Worm (Caenorhabditis elegans) whole organism, L1 larva: ENCODE data around the gene nos-3.
A peak's percentile ranks its signal among the peaks of the same experiment; 100 is the strongest.

ENCODE experiments used
- C34B4.2 ChIP-seq: sonication (generic microtip); optimal IDR thresholded peaks from 2 replicates; lab custom pipeline; 2017; ENCODE audit warnings: mild to moderate bottlenecking, missing genetic modification characterization, missing compliant biosample characterization
- alr-1 ChIP-seq: fragments of 200-800 bp; sonication (Bioruptor generic); optimal IDR thresholded peaks from 2 replicates; lab custom pipeline; 2018; ENCODE audit warnings: borderline replicate concordance, mild to moderate bottlenecking, missing genetic modification characterization, missing compliant biosample characterization
- aly-2 ChIP-seq: fragments of 150-350 bp; optimal IDR thresholded peaks from 2 replicates; lab custom pipeline; 2014; ENCODE audit warnings: missing biosample characterization, missing genetic modification characterization
- ama-1 ChIP-seq: fragments of 150-350 bp; optimal IDR thresholded peaks from 2 replicates; lab custom pipeline; 2014
- blmp-1 ChIP-seq: fragments of 150-350 bp; optimal IDR thresholded peaks from 2 replicates; lab custom pipeline; 2014; ENCODE audit warnings: missing biosample characterization, missing genetic modification characterization
- ceh-63 ChIP-seq: fragments of 200-800 bp; sonication (Bioruptor generic); optimal IDR thresholded peaks from 2 replicates; lab custom pipeline; 2018; ENCODE audit warnings: mild to moderate bottlenecking, missing genetic modification characterization, missing compliant biosample characterization
- ceh-82 ChIP-seq, 3 experiments: fragments of 150-350 bp in 1 of 3; sonication (generic microtip) in 2 of 3; optimal IDR thresholded peaks; 2 replicates each; lab custom pipeline; 2014 to 2017; ENCODE audit warnings: missing biosample characterization in 3 of 3, missing genetic modification characterization in 3 of 3
- ceh-88 ChIP-seq: fragments of 200-800 bp; sonication (Bioruptor generic); IDR thresholded peaks from 2 replicates; pipeline ENCODE4 v1.3.6; 2022; ENCODE audit warnings: missing genetic modification characterization, missing compliant biosample characterization
- ceh-90 ChIP-seq: sonication (generic microtip); optimal IDR thresholded peaks from 2 replicates; lab custom pipeline; 2016; ENCODE audit warnings: missing genetic modification characterization, missing compliant biosample characterization
- ces-1 ChIP-seq: fragments of 150-350 bp; optimal IDR thresholded peaks from 2 replicates; lab custom pipeline; 2014; ENCODE audit warnings: missing biosample characterization, missing genetic modification reagents, missing genetic modification characterization
- dpl-1 ChIP-seq, 3 experiments: fragments of 150-350 bp in 2 of 3; sonication (generic microtip) in 1 of 3; optimal IDR thresholded peaks; 2 replicates each; lab custom pipeline; 2014 to 2017; ENCODE audit warnings: missing biosample characterization in 3 of 3, missing genetic modification characterization in 3 of 3, missing genetic modification reagents in 3 of 3
- dsc-1 ChIP-seq: sonication (generic microtip); optimal IDR thresholded peaks from 2 replicates; lab custom pipeline; 2016; ENCODE audit warnings: mild to moderate bottlenecking, missing genetic modification characterization, missing compliant biosample characterization
- efl-1 ChIP-seq, 4 experiments: fragments of 150-350 bp; optimal IDR thresholded peaks in 3 of 4; peaks in 1 of 4; 1 replicate in 1 of 4; 2 replicates in 3 of 4; lab custom pipeline; 2014; ENCODE audit warnings: missing biosample characterization in 2 of 4, missing genetic modification characterization in 2 of 4, missing genetic modification reagents in 2 of 4
- efl-3 ChIP-seq: fragments of 200-800 bp; sonication (Bioruptor generic); optimal IDR thresholded peaks from 2 replicates; lab custom pipeline; 2018; ENCODE audit warnings: mild to moderate bottlenecking, missing genetic modification characterization, missing compliant biosample characterization
- egl-13 ChIP-seq: sonication (generic microtip); optimal IDR thresholded peaks from 2 replicates; lab custom pipeline; 2016; ENCODE audit warnings: missing genotype, missing genetic modification reagents, missing genetic modification characterization, missing compliant biosample characterization
- ets-5 ChIP-seq: fragments of 200-800 bp; sonication (Bioruptor generic); IDR thresholded peaks from 2 replicates; pipeline ENCODE4 v1.3.6; 2022; ENCODE audit warnings: missing genetic modification characterization, missing compliant biosample characterization
- fkh-10 ChIP-seq: sonication (generic microtip); optimal IDR thresholded peaks from 2 replicates; lab custom pipeline; 2017; ENCODE audit warnings: missing biosample characterization, missing genetic modification reagents, missing genetic modification characterization
- hpl-2 ChIP-seq: fragments of 150-350 bp; optimal IDR thresholded peaks from 2 replicates; lab custom pipeline; 2014; ENCODE audit warnings: missing biosample characterization, missing genetic modification reagents, missing genetic modification characterization
- isw-1 ChIP-seq: fragments of 200-800 bp; sonication (Bioruptor generic); IDR thresholded peaks from 2 replicates; pipeline ENCODE4 v1.3.6; 2022; ENCODE audit warnings: missing genetic modification characterization, missing compliant biosample characterization
- jun-1 ChIP-seq: fragments of 150-350 bp; optimal IDR thresholded peaks from 2 replicates; lab custom pipeline; 2014; ENCODE audit warnings: missing biosample characterization, missing genetic modification reagents, missing genetic modification characterization
- lin-39 ChIP-seq: fragments of 150-350 bp; optimal IDR thresholded peaks from 2 replicates; lab custom pipeline; 2014; ENCODE audit warnings: missing biosample characterization, missing genetic modification reagents, missing genetic modification characterization
- mef-2 ChIP-seq: fragments of 150-350 bp; optimal IDR thresholded peaks from 2 replicates; lab custom pipeline; 2014; ENCODE audit warnings: missing biosample characterization, missing genetic modification characterization
- mep-1 ChIP-seq: fragments of 150-350 bp; optimal IDR thresholded peaks from 2 replicates; lab custom pipeline; 2014; ENCODE audit warnings: missing biosample characterization, missing genetic modification characterization
- nhr-11 ChIP-seq: fragments of 150-350 bp; optimal IDR thresholded peaks from 2 replicates; lab custom pipeline; 2014; ENCODE audit warnings: missing biosample characterization, missing genetic modification characterization
- nhr-12 ChIP-seq: sonication (generic microtip); optimal IDR thresholded peaks from 2 replicates; lab custom pipeline; 2017; ENCODE audit warnings: missing biosample characterization, missing genetic modification characterization
- nhr-237 ChIP-seq: fragments of 150-350 bp; optimal IDR thresholded peaks from 2 replicates; lab custom pipeline; 2014; ENCODE audit warnings: missing biosample characterization, missing genetic modification characterization
- nhr-28 ChIP-seq: fragments of 150-350 bp; optimal IDR thresholded peaks from 2 replicates; lab custom pipeline; 2014; ENCODE audit warnings: missing biosample characterization, missing genetic modification characterization
- nhr-47 ChIP-seq: sonication (generic microtip); optimal IDR thresholded peaks from 2 replicates; lab custom pipeline; 2016; ENCODE audit warnings: mild to moderate bottlenecking, missing genetic modification characterization, moderate library complexity, missing compliant biosample characterization
- nhr-76 ChIP-seq: sonication (generic microtip); optimal IDR thresholded peaks from 2 replicates; lab custom pipeline; 2017; ENCODE audit warnings: missing biosample characterization, missing genetic modification characterization
- nhr-77 ChIP-seq: fragments of 150-350 bp; optimal IDR thresholded peaks from 2 replicates; lab custom pipeline; 2014; ENCODE audit warnings: missing biosample characterization, missing genetic modification characterization
- nhr-90 ChIP-seq: sonication (generic microtip); optimal IDR thresholded peaks from 2 replicates; lab custom pipeline; 2016; ENCODE audit warnings: mild to moderate bottlenecking, missing genetic modification characterization, missing compliant biosample characterization; ENCODE audit not compliant: poor library complexity
- pqm-1 ChIP-seq: sonication (generic microtip); optimal IDR thresholded peaks from 3 replicates; lab custom pipeline; 2017; ENCODE audit warnings: missing biosample characterization, missing genetic modification characterization
- snpc-4 ChIP-seq: fragments of 150-350 bp; optimal IDR thresholded peaks from 2 replicates; lab custom pipeline; 2014; ENCODE audit warnings: missing biosample characterization, missing genetic modification characterization
- sox-4 ChIP-seq: sonication (generic microtip); optimal IDR thresholded peaks from 2 replicates; lab custom pipeline; 2016; ENCODE audit warnings: missing genetic modification characterization, missing compliant biosample characterization
- sptf-1 ChIP-seq: fragments of 150-350 bp; optimal IDR thresholded peaks from 2 replicates; lab custom pipeline; 2014; ENCODE audit warnings: missing biosample characterization, missing genetic modification characterization
- tbx-2 ChIP-seq: sonication (generic microtip); optimal IDR thresholded peaks from 2 replicates; lab custom pipeline; 2016; ENCODE audit warnings: missing genetic modification characterization, missing compliant biosample characterization
- unc-30 ChIP-seq: sonication (generic microtip); optimal IDR thresholded peaks from 2 replicates; lab custom pipeline; 2017; ENCODE audit warnings: missing biosample characterization, missing genetic modification characterization
- unc-62 ChIP-seq: fragments of 150-350 bp; optimal IDR thresholded peaks from 2 replicates; lab custom pipeline; 2014; ENCODE audit warnings: missing biosample characterization, missing genetic modification reagents, missing genetic modification characterization
- unc-86 ChIP-seq: sonication (generic microtip); optimal IDR thresholded peaks from 2 replicates; lab custom pipeline; 2016; ENCODE audit warnings: missing genetic modification characterization, missing compliant biosample characterization
- unc-98 ChIP-seq: fragments of 200-800 bp; sonication (Bioruptor generic); IDR thresholded peaks from 2 replicates; pipeline ENCODE4 v1.3.6; 2022; ENCODE audit warnings: missing genetic modification characterization, missing compliant biosample characterization
- vab-15 ChIP-seq: sonication (generic microtip); optimal IDR thresholded peaks from 2 replicates; lab custom pipeline; 2017; ENCODE audit warnings: missing genotype, mild to moderate bottlenecking, missing genetic modification characterization, missing compliant biosample characterization
- xbp-1 ChIP-seq: sonication (generic microtip); optimal IDR thresholded peaks from 2 replicates; lab custom pipeline; 2016; ENCODE audit warnings: missing genetic modification characterization, missing compliant biosample characterization
- zip-4 ChIP-seq: fragments of 200-800 bp; sonication (Bioruptor generic); optimal IDR thresholded peaks from 2 replicates; lab custom pipeline; 2018; ENCODE audit warnings: mild to moderate bottlenecking, missing genetic modification characterization, moderate library complexity, missing compliant biosample characterization

nos-3 gene

DNA sequence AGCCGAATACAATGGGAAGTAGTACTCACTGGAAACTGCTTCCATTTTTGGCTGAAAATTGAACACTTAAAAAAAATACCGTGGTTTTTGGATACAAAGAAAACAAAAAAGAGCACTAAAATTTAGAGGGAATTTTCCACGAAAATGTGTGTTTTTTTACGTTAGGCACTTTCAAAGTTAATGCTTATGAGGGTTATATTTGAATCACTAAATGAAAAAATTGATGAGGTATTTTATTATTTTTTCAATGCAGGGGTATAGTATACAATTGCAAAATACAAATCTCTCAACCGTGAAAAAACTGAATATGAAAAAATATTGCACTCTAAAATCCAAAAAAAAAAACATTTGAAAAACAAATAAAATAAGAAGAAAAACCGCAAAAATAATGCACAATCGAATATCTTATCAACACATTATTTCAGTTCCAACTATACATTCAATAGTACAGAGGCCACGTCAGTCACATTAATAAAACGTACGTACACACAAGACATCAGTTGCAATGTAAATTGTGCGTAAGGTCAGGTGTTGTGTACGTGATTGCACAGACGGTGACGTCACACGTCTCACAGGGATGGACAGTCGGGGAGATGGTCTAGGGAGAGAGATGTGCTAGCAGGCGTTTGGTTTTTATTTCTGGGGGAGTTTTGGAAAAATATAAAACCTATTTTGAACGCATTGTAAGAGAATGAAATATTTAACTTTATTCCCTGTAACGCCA, 23.8 kb downstream of the nos-3 start, which contains the start of gene aqp-10 (continued):
- TF ChIP-seq mef-2 (tag; lab: Kevin White, UChicago) = no peak
- no peak for TF ChIP-seq egl-13 (tag; lab: Kevin White, UChicago)
- TF ChIP-seq aly-2 (tag; lab: Kevin White, UChicago) = no peak
- TF ChIP-seq nhr-237 (tag; lab: Kevin White, UChicago) = no peak
- no peak for TF ChIP-seq snpc-4 (tag; lab: Kevin White, UChicago)
- no peak for TF ChIP-seq efl-3 (GFP tag; lab: Kevin White, UChicago)
- TF ChIP-seq pqm-1 (tag; lab: Kevin White, UChicago) = no peak
- TF ChIP-seq unc-30 (tag; lab: Kevin White, UChicago) = no peak
- TF ChIP-seq nhr-47 (tag; lab: Kevin White, UChicago) = peak; percentile 49
- no peak for TF ChIP-seq sox-4 (tag; lab: Kevin White, UChicago)
- TF ChIP-seq ama-1 = no peak
- TF ChIP-seq isw-1 (GFP tag; lab: Robert Waterston, UW) = no peak
- peak; percentile 60 to 63 for TF ChIP-seq efl-1 (optimal IDR thresholded peaks at IDR 0.05; lab: Kevin White, UChicago)
- peak; percentile 45 to 96 for TF ChIP-seq efl-1 (GFP tag; optimal IDR thresholded peaks at IDR 0.05 in 1 of 2; lab: Kevin White, UChicago)
- TF ChIP-seq nhr-28 (tag; lab: Kevin White, UChicago) = no peak
- TF ChIP-seq ets-5 = no peak
- TF ChIP-seq jun-1 (tag; lab: Kevin White, UChicago) = no peak
- no peak for TF ChIP-seq C34B4.2 (tag; lab: Kevin White, UChicago)
- TF ChIP-seq mep-1 (tag; lab: Kevin White, UChicago) = peak; percentile 78
- TF ChIP-seq blmp-1 (tag; lab: Kevin White, UChicago) = peak; percentile 57
- TF ChIP-seq hpl-2 = no peak
- peak; percentile 64 for TF ChIP-seq nhr-90 (tag; lab: Kevin White, UChicago)
- TF ChIP-seq vab-15 = no peak
- TF ChIP-seq ceh-90 (tag; lab: Kevin White, UChicago) = no peak
- no peak for TF ChIP-seq fkh-10
- no peak for TF ChIP-seq lin-39 (tag; lab: Kevin White, UChicago)
- no peak for TF ChIP-seq unc-86 (tag; lab: Kevin White, UChicago)
- no peak for TF ChIP-seq sptf-1 (tag; lab: Kevin White, UChicago)
- TF ChIP-seq ceh-82 (tag; optimal IDR thresholded peaks at IDR 0.05; lab: Kevin White, UChicago) = no peak
- peak; percentile 70 for TF ChIP-seq tbx-2
- TF ChIP-seq unc-62 (GFP tag; lab: Kevin White, UChicago) = no peak
- no peak for TF ChIP-seq nhr-77 (tag; lab: Kevin White, UChicago)
- TF ChIP-seq nhr-76 (tag; lab: Kevin White, UChicago) = no peak
- no peak for TF ChIP-seq ces-1 (GFP tag; lab: Kevin White, UChicago)
- peak; percentile 78 for TF ChIP-seq xbp-1
- no peak for TF ChIP-seq nhr-12 (tag; lab: Kevin White, UChicago)
- TF ChIP-seq unc-98 (GFP tag; lab: Robert Waterston, UW) = no peak
- no peak for TF ChIP-seq zip-4
- TF ChIP-seq ceh-63 = no peak
- peak; percentile 15 for TF ChIP-seq dsc-1
- TF ChIP-seq alr-1 (tag; lab: Kevin White, UChicago) = no peak
- TF ChIP-seq nhr-11 (tag; lab: Kevin White, UChicago) = no peak
- TF ChIP-seq dpl-1 (GFP tag; optimal IDR thresholded peaks at IDR 0.05; lab: Kevin White, UChicago) = peak in 2 of 3 experiments; percentile 55 to 61
- TF ChIP-seq ceh-88 = no peak
- TF ChIP-seq, all 84 proteins: peak for 27
